Worm (Caenorhabditis elegans): ENCODE results near the gene T06C12.14.

T06C12.14 gene

ce11 chrV:15887708-15888295 is 12.0 kb upstream of the T06C12.14 start:
- TF ChIP-seq ceh-39 (tag; optimal IDR thresholded peaks at IDR 0.05) = no peak
- no peak for TF ChIP-seq hlh-1 (tag; optimal IDR thresholded peaks at IDR 0.05)
- TF ChIP-seq sptf-1 (tag; optimal IDR thresholded peaks at IDR 0.05) = no peak
- TF ChIP-seq unc-39 (tag; optimal IDR thresholded peaks at IDR 0.05) = no peak
- TF ChIP-seq ceh-43 (GFP tag; optimal IDR thresholded peaks at IDR 0.05) = no peak
- no peak for TF ChIP-seq ztf-11 (tag; optimal IDR thresholded peaks at IDR 0.05)
- no peak for TF ChIP-seq drap-1 (GFP tag; optimal IDR thresholded peaks at IDR 0.05)
- TF ChIP-seq nhr-28 (tag; optimal IDR thresholded peaks at IDR 0.05) = no peak
- no peak for TF ChIP-seq nhr-237 (tag; optimal IDR thresholded peaks at IDR 0.05)
- TF ChIP-seq lin-32 (GFP tag; optimal IDR thresholded peaks at IDR 0.05) = no peak
- TF ChIP-seq elt-3 (tag; optimal IDR thresholded peaks at IDR 0.05) = no peak
- TF ChIP-seq cnd-1 (tag; optimal IDR thresholded peaks at IDR 0.05) = no peak
- TF ChIP-seq elt-1 (tag; optimal IDR thresholded peaks at IDR 0.05; ENCODE audit: borderline replicate concordance, insufficient read depth) = no peak
- TF ChIP-seq nhr-76 (tag; optimal IDR thresholded peaks at IDR 0.05) = no peak
- no peak for TF ChIP-seq ces-1 (GFP tag; optimal IDR thresholded peaks at IDR 0.05)
- TF ChIP-seq pha-4 (tag; optimal IDR thresholded peaks at IDR 0.05) = no peak
- no peak for TF ChIP-seq blmp-1 (tag; optimal IDR thresholded peaks at IDR 0.05)
- TF ChIP-seq tbx-8 (GFP tag; optimal IDR thresholded peaks at IDR 0.05) = no peak
- TF ChIP-seq snpc-4 (tag; optimal IDR thresholded peaks at IDR 0.05) = no peak

- TF ChIP-seq zip-8 (tag; optimal IDR thresholded peaks at IDR 0.05) (no peak), ceh-43 (GFP tag; optimal IDR thresholded peaks at IDR 0.05) (no peak)
Observed at ce11 chrV:15888751-15889150, 11.0 kb upstream of the T06C12.14 start, which contains the start of gene cgt-1. TSS of gene cgt-1 (minus strand) at chrV:15888851.

DNA sequence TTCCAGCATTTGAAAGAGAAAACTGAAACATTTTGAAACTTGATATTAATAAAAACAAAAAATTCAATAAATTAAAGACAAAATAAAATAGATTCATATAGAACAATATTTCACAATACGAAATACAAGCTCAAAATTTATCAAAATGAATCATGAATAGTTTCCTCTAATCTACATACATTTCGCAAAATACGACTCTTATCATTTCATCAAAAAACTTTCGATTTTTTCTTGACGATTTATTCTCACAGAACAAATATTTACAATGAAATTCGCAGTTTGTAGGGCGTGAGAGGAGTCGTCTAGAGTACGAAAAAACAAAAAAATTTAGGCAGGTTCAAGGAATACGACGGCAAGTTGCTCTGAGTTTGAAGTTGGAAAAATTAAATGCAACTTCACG is 9.7 kb upstream of the T06C12.14 start:
- TF ChIP-seq snpc-4 (tag; optimal IDR thresholded peaks at IDR 0.05) = no peak
- no peak for TF ChIP-seq nhr-76 (tag; optimal IDR thresholded peaks at IDR 0.05)
- TF ChIP-seq cnd-1 (tag; optimal IDR thresholded peaks at IDR 0.05) = no peak
- no peak for TF ChIP-seq hlh-1 (tag; optimal IDR thresholded peaks at IDR 0.05)
- no peak for TF ChIP-seq zip-8 (tag; optimal IDR thresholded peaks at IDR 0.05)
- no peak for TF ChIP-seq ceh-43 (GFP tag; optimal IDR thresholded peaks at IDR 0.05)
- no peak for TF ChIP-seq sptf-1 (tag; optimal IDR thresholded peaks at IDR 0.05)
- no peak for TF ChIP-seq elt-3 (tag; optimal IDR thresholded peaks at IDR 0.05)
- TF ChIP-seq drap-1 (GFP tag; optimal IDR thresholded peaks at IDR 0.05) = no peak
- TF ChIP-seq lin-13 (tag; optimal IDR thresholded peaks at IDR 0.05) = no peak
- no peak for TF ChIP-seq mls-2 (tag; optimal IDR thresholded peaks at IDR 0.05)
- TF ChIP-seq unc-62 (GFP tag; optimal IDR thresholded peaks at IDR 0.05) = no peak
- TF ChIP-seq nhr-12 (tag; optimal IDR thresholded peaks at IDR 0.05) = no peak
- no peak for TF ChIP-seq ces-1 (GFP tag; optimal IDR thresholded peaks at IDR 0.05)

DNA sequence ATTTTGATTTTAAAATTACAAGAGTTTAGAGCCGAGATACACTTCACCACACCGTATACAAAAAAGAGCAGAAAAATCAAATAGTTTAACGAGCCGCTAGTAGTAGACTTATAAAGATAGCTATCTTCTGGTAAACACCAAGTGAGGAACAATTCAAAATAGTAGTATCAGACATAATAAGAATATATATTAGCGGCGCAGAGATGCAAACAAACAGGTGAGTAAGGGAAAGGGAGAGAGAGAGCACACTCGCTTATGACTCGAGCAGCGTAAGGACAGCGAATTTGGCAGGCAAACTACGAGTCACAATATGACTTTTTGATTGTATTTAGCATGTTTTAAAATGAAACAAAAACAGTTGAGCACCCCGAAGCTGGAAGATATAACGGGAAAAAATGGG is 8.5 kb upstream of the T06C12.14 start:
- TF ChIP-seq mls-2 (tag; optimal IDR thresholded peaks at IDR 0.05) (no peak), unc-62 (GFP tag; optimal IDR thresholded peaks at IDR 0.05) (no peak), nhr-76 (tag; optimal IDR thresholded peaks at IDR 0.05) (no peak), nhr-2 (tag; optimal IDR thresholded peaks at IDR 0.05) (no peak)

ce11 chrV:15891761-15892160 is 8.0 kb upstream of the T06C12.14 start, which contains the start of gene T06C12.12:
TSS of gene T06C12.12 (plus strand) at chrV:15892061.
- TF ChIP-seq cnd-1 (tag; optimal IDR thresholded peaks at IDR 0.05) (no peak), pha-4 (tag; optimal IDR thresholded peaks at IDR 0.05) (no peak), sem-2 (GFP tag; optimal IDR thresholded peaks at IDR 0.05) (no peak), lin-32 (GFP tag; optimal IDR thresholded peaks at IDR 0.05) (no peak), mls-2 (tag; optimal IDR thresholded peaks at IDR 0.05) (no peak), nhr-76 (tag; optimal IDR thresholded peaks at IDR 0.05) (no peak), zip-8 (tag; optimal IDR thresholded peaks at IDR 0.05) (no peak), nhr-237 (tag; optimal IDR thresholded peaks at IDR 0.05) (no peak), blmp-1 (tag; optimal IDR thresholded peaks at IDR 0.05) (no peak), hlh-1 (tag; optimal IDR thresholded peaks at IDR 0.05) (no peak), M03D4.4 (tag; optimal IDR thresholded peaks at IDR 0.05) (no peak), nhr-2 (tag; optimal IDR thresholded peaks at IDR 0.05) (no peak), mab-5 (tag; optimal IDR thresholded peaks at IDR 0.05) (no peak)

- TF ChIP-seq unc-39 (tag; optimal IDR thresholded peaks at IDR 0.05) (no peak), lsy-2 (tag; optimal IDR thresholded peaks at IDR 0.05) (no peak), ceh-83 (GFP tag; optimal IDR thresholded peaks at IDR 0.05) (no peak), pha-4 (tag; optimal IDR thresholded peaks at IDR 0.05) (no peak), blmp-1 (tag; optimal IDR thresholded peaks at IDR 0.05) (no peak), ces-1 (GFP tag; optimal IDR thresholded peaks at IDR 0.05) (no peak), hlh-1 (tag; optimal IDR thresholded peaks at IDR 0.05) (no peak), zip-8 (tag; optimal IDR thresholded peaks at IDR 0.05) (no peak), elt-3 (tag; optimal IDR thresholded peaks at IDR 0.05) (no peak), lin-13 (tag; optimal IDR thresholded peaks at IDR 0.05) (no peak), unc-120 (tag; optimal IDR thresholded peaks at IDR 0.05; ENCODE audit: poor library complexity, severe bottlenecking) (no peak), tbx-8 (GFP tag; optimal IDR thresholded peaks at IDR 0.05) (no peak), ceh-43 (GFP tag; optimal IDR thresholded peaks at IDR 0.05) (no peak), nhr-237 (tag; optimal IDR thresholded peaks at IDR 0.05) (no peak), elt-1 (tag; optimal IDR thresholded peaks at IDR 0.05; ENCODE audit: borderline replicate concordance, insufficient read depth) (no peak)
Observed at ce11 chrV:15892696-15893095, 7.1 kb upstream of the T06C12.14 start, which contains the start of gene T06C12.11. TSS of gene T06C12.11 (plus strand) at chrV:15892996.

All from whole organism, mixed stage, embryonic.